Worm (Caenorhabditis elegans) whole organism, mixed stage, embryonic: ENCODE results near the gene C29F3.7.

Source experiments
- drap-1 ChIP-seq: fragments of 200-800 bp; sonication (Bioruptor generic); optimal IDR thresholded peaks from 3 replicates; lab custom pipeline; 2018; ENCODE audit warnings: mild to moderate bottlenecking, missing genetic modification characterization, missing compliant biosample characterization
- elt-3 ChIP-seq: fragments of 150-350 bp; optimal IDR thresholded peaks from 2 replicates; lab custom pipeline; 2014; ENCODE audit warnings: missing biosample characterization, missing genetic modification characterization
- lsy-2 ChIP-seq: fragments of 150-350 bp; optimal IDR thresholded peaks from 2 replicates; lab custom pipeline; 2014; ENCODE audit warnings: missing biosample characterization, missing genetic modification characterization
- mep-1 ChIP-seq: fragments of 150-350 bp; optimal IDR thresholded peaks from 2 replicates; lab custom pipeline; 2017; ENCODE audit warnings: missing biosample characterization, missing genetic modification reagents, missing genetic modification characterization, inconsistent platforms
- nhr-28 ChIP-seq: fragments of 150-350 bp; optimal IDR thresholded peaks from 2 replicates; lab custom pipeline; 2014; ENCODE audit warnings: missing biosample characterization, missing genetic modification characterization
- nhr-76 ChIP-seq: sonication (generic microtip); optimal IDR thresholded peaks from 2 replicates; lab custom pipeline; 2017; ENCODE audit warnings: missing biosample characterization, missing genetic modification characterization
- pha-4 ChIP-seq: fragments of 150-350 bp; optimal IDR thresholded peaks from 2 replicates; lab custom pipeline; 2018; ENCODE audit warnings: missing biosample characterization, missing genetic modification reagents, missing genetic modification characterization
- sem-2 ChIP-seq: fragments of 200-800 bp; sonication (Bioruptor generic); optimal IDR thresholded peaks from 2 replicates; lab custom pipeline; 2018; ENCODE audit warnings: mild to moderate bottlenecking, missing genetic modification characterization, missing compliant biosample characterization
- snpc-4 ChIP-seq: fragments of 150-350 bp; optimal IDR thresholded peaks from 2 replicates; lab custom pipeline; 2014; ENCODE audit warnings: missing biosample characterization, missing genetic modification characterization
- sptf-1 ChIP-seq: sonication (generic microtip); optimal IDR thresholded peaks from 2 replicates; lab custom pipeline; 2017; ENCODE audit warnings: mild to moderate bottlenecking, missing genetic modification characterization, moderate library complexity, missing compliant biosample characterization
- tbx-8 ChIP-seq: fragments of 200-800 bp; sonication (Bioruptor generic); optimal IDR thresholded peaks from 2 replicates; lab custom pipeline; 2018; ENCODE audit warnings: mild to moderate bottlenecking, missing genetic modification characterization, moderate library complexity, missing compliant biosample characterization
- unc-120 ChIP-seq: sonication (generic microtip); optimal IDR thresholded peaks from 2 replicates; lab custom pipeline; 2017; ENCODE audit warnings: missing genetic modification characterization, missing compliant biosample characterization; ENCODE audit not compliant: poor library complexity, severe bottlenecking
- unc-39 ChIP-seq: fragments of 150-350 bp; optimal IDR thresholded peaks from 2 replicates; lab custom pipeline; 2014; ENCODE audit warnings: missing biosample characterization, missing genetic modification characterization

DNA sequence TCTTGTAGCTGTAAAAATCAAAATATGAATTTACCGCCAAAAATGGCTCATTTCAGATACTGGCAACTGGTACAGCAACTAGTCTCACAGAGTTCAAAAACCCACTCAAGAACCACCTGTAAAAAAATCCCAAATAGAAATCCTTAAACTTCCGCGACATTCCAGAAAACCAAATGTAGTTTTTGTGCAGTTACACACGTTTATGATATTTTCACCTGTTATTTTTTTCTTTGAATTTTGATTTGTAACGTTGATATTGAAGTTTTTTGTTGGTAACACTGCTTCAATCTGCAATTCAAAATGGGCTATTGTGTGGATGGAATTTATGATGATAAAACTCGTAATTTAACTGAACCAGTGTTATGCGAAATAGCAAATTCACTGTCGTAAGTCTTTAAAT is 21.9 kb upstream of the C29F3.7 start, which contains the start of gene srw-113:
- no peak for TF ChIP-seq mep-1 (tag; lab: Kevin White, UChicago)
- no peak for TF ChIP-seq nhr-28
- TF ChIP-seq nhr-76 (tag; lab: Kevin White, UChicago) = no peak
- no peak for TF ChIP-seq sem-2 (GFP tag; lab: Kevin White, UChicago)
- no peak for TF ChIP-seq snpc-4 (tag; lab: Kevin White, UChicago)
- no peak for TF ChIP-seq lsy-2
- no peak for TF ChIP-seq drap-1 (GFP tag; lab: Kevin White, UChicago)
- no peak for TF ChIP-seq elt-3 (tag; lab: Kevin White, UChicago)
- TF ChIP-seq unc-120 (tag; lab: Kevin White, UChicago) = no peak
- TF ChIP-seq unc-39 = no peak
- TF ChIP-seq pha-4 (tag; lab: Kevin White, UChicago) = no peak
- no peak for TF ChIP-seq sptf-1 (tag; lab: Kevin White, UChicago)
- no peak for TF ChIP-seq tbx-8 (GFP tag; lab: Kevin White, UChicago)
